Fruit fly (Drosophila melanogaster) whole organism, embryonic: ENCODE measurements around the gene CG3630.
A peak's percentile ranks its signal among the peaks of the same experiment; 100 is the strongest.

Source experiments
- Ada2b ChIP-seq: fragments of 200-800 bp; sonication (Bioruptor generic); IDR thresholded peaks from 2 replicates; pipeline ENCODE4 v1.3.6; 2022; ENCODE audit warnings: missing biosample characterization, missing genetic modification characterization
- CG10147 ChIP-seq: fragments of 200-800 bp; sonication (Bioruptor generic); optimal IDR thresholded peaks from 2 replicates; lab custom pipeline; 2019; ENCODE audit warnings: missing biosample characterization, mild to moderate bottlenecking, missing genetic modification characterization, moderate library complexity
- CG10274 ChIP-seq: fragments of 200-800 bp; sonication (Bioruptor generic); optimal IDR thresholded peaks from 3 replicates; lab custom pipeline; 2017; ENCODE audit warnings: missing biosample characterization, mild to moderate bottlenecking, missing genetic modification characterization
- CG13296 ChIP-seq: fragments of 200-800 bp; sonication (Bioruptor generic); optimal IDR thresholded peaks from 3 replicates; lab custom pipeline; 2018; ENCODE audit warnings: missing biosample characterization, mild to moderate bottlenecking, missing genetic modification characterization
- CG2129 ChIP-seq: fragments of 200-800 bp; sonication (Bioruptor generic); IDR thresholded peaks from 2 replicates; pipeline ENCODE4 v1.3.6; 2022; ENCODE audit warnings: missing biosample characterization, missing genetic modification characterization; ENCODE audit not compliant: partially characterized antibody
- CG31388 ChIP-seq: fragments of 200-800 bp; sonication (Bioruptor generic); optimal IDR thresholded peaks from 2 replicates; lab custom pipeline; 2016; ENCODE audit warnings: missing biosample characterization, missing genetic modification characterization
- CG3163 ChIP-seq: fragments of 200-800 bp; sonication (Bioruptor generic); optimal IDR thresholded peaks from 3 replicates; lab custom pipeline; 2016; ENCODE audit warnings: missing biosample characterization, missing genetic modification characterization
- CG32772 ChIP-seq: fragments of 200-800 bp; sonication (Bioruptor generic); IDR thresholded peaks from 2 replicates; pipeline ENCODE4 v1.3.6; 2022; ENCODE audit warnings: missing biosample characterization, missing genetic modification characterization
- CG3847 ChIP-seq: fragments of 200-800 bp; sonication (Bioruptor generic); IDR thresholded peaks from 2 replicates; pipeline ENCODE4 v1.3.6; 2022; ENCODE audit warnings: missing biosample characterization, missing genetic modification characterization
- CG5180 ChIP-seq: fragments of 200-800 bp; sonication (Bioruptor generic); optimal IDR thresholded peaks from 3 replicates; lab custom pipeline; 2017; ENCODE audit warnings: missing biosample characterization, missing genetic modification characterization, mild to moderate bottlenecking, moderate library complexity, missing genetic modification reagents
- CG6175 ChIP-seq: fragments of 200-800 bp; sonication (Bioruptor generic); IDR thresholded peaks from 3 replicates; pipeline ENCODE4 v1.3.6; 2022; ENCODE audit warnings: missing biosample characterization, missing genetic modification characterization
- CG7963 ChIP-seq: fragments of 200-800 bp; sonication (Bioruptor generic); IDR thresholded peaks from 3 replicates; pipeline ENCODE4 v1.3.6; 2022; ENCODE audit warnings: missing biosample characterization, missing genetic modification characterization; ENCODE audit not compliant: partially characterized antibody
- CG8765 ChIP-seq: fragments of 200-800 bp; sonication (Bioruptor generic); IDR thresholded peaks from 2 replicates; pipeline ENCODE4 v1.3.6; 2022; ENCODE audit warnings: missing biosample characterization, missing genetic modification characterization
- CG9437 ChIP-seq: fragments of 200-800 bp; sonication (Bioruptor generic); optimal IDR thresholded peaks from 2 replicates; lab custom pipeline; 2018; ENCODE audit warnings: missing biosample characterization, mild to moderate bottlenecking, missing genetic modification characterization
- CG9727 ChIP-seq: fragments of 200-800 bp; sonication (Bioruptor generic); optimal IDR thresholded peaks from 3 replicates; lab custom pipeline; 2017; ENCODE audit warnings: missing biosample characterization, mild to moderate bottlenecking, missing genetic modification characterization
- D19B ChIP-seq: fragments of 200-800 bp; sonication (Bioruptor generic); optimal IDR thresholded peaks from 2 replicates; lab custom pipeline; 2017; ENCODE audit warnings: missing biosample characterization, mild to moderate bottlenecking, missing genetic modification characterization
- Drgx ChIP-seq: fragments of 200-800 bp; sonication (Bioruptor generic); IDR thresholded peaks from 2 replicates; pipeline ENCODE4 v1.3.6; 2022; ENCODE audit warnings: missing biosample characterization, missing genetic modification characterization
- GATAe ChIP-seq: fragments of 200-800 bp; sonication (Bioruptor generic); conservative IDR thresholded peaks from 2 replicates; pipeline ENCODE4 v1.3.6; 2022; ENCODE audit warnings: missing biosample characterization, missing genetic modification characterization
- HHEX ChIP-seq: fragments of 200-800 bp; sonication (Bioruptor generic); optimal IDR thresholded peaks from 3 replicates; lab custom pipeline; 2017; ENCODE audit warnings: missing biosample characterization, mild to moderate bottlenecking, missing genetic modification characterization, missing genetic modification reagents
- Hr39 ChIP-seq: fragments of >200 bp; optimal IDR thresholded peaks from 2 replicates; lab custom pipeline; 2017
- MBD-R2 ChIP-seq: fragments of 200-800 bp; sonication (Bioruptor generic); IDR thresholded peaks from 2 replicates; pipeline ENCODE4 v1.3.6; 2022; ENCODE audit warnings: missing biosample characterization, missing genetic modification characterization
- Max ChIP-seq: fragments of 200-800 bp; sonication (Bioruptor generic); optimal IDR thresholded peaks from 2 replicates; lab custom pipeline; 2016; ENCODE audit warnings: missing biosample characterization, mild to moderate bottlenecking, missing genetic modification characterization
- Rfx ChIP-seq: fragments of 200-800 bp; sonication (Bioruptor generic); IDR thresholded peaks from 2 replicates; pipeline ENCODE4 v1.3.6; 2022; ENCODE audit warnings: missing biosample characterization, missing genetic modification characterization
- Sox102F ChIP-seq: fragments of 200-800 bp; sonication (Bioruptor generic); optimal IDR thresholded peaks from 2 replicates; lab custom pipeline; 2018; ENCODE audit warnings: missing biosample characterization, mild to moderate bottlenecking, missing genetic modification characterization, moderate library complexity
- Sry-δ ChIP-seq: fragments of 200-800 bp; sonication (Bioruptor generic); optimal IDR thresholded peaks from 2 replicates; lab custom pipeline; 2016; ENCODE audit warnings: missing biosample characterization, missing genetic modification characterization
- amos ChIP-seq: fragments of 200-800 bp; sonication (Bioruptor generic); IDR thresholded peaks from 2 replicates; pipeline ENCODE4 v1.3.6; 2022; ENCODE audit warnings: missing biosample characterization, missing genetic modification characterization; ENCODE audit not compliant: partially characterized antibody
- bbx ChIP-seq: fragments of 200-800 bp; sonication (Bioruptor generic); IDR thresholded peaks from 2 replicates; pipeline ENCODE4 v1.3.6; 2022; ENCODE audit warnings: missing biosample characterization, missing genetic modification characterization; ENCODE audit not compliant: partially characterized antibody
- bigmax ChIP-seq: fragments of 200-800 bp; sonication (Bioruptor generic); optimal IDR thresholded peaks from 2 replicates; lab custom pipeline; 2018; ENCODE audit warnings: missing biosample characterization, mild to moderate bottlenecking, missing genetic modification characterization
- btn ChIP-seq: fragments of 200-800 bp; sonication (Bioruptor generic); optimal IDR thresholded peaks from 2 replicates; lab custom pipeline; 2016; ENCODE audit warnings: missing biosample characterization, missing genetic modification characterization
- dati ChIP-seq: fragments of 200-800 bp; sonication (Bioruptor generic); IDR thresholded peaks from 2 replicates; pipeline ENCODE4 v1.3.6; 2022; ENCODE audit warnings: missing biosample characterization, missing genetic modification characterization
- ems ChIP-seq: fragments of 200-800 bp; sonication (Bioruptor generic); optimal IDR thresholded peaks from 3 replicates; lab custom pipeline; 2016; ENCODE audit warnings: missing biosample characterization, missing genetic modification characterization
- gce ChIP-seq: fragments of 200-800 bp; sonication (Bioruptor generic); IDR thresholded peaks from 3 replicates; pipeline ENCODE4 v1.3.6; 2022; ENCODE audit warnings: missing biosample characterization, missing genetic modification characterization
- gem ChIP-seq: fragments of 200-800 bp; sonication (Bioruptor generic); optimal IDR thresholded peaks from 2 replicates; lab custom pipeline; 2019; ENCODE audit warnings: missing biosample characterization, mild to moderate bottlenecking, missing genetic modification characterization, moderate library complexity
- gt ChIP-seq: fragments of 200-800 bp; sonication (Bioruptor generic); IDR thresholded peaks from 2 replicates; pipeline ENCODE4 v1.3.6; 2022; ENCODE audit warnings: missing biosample characterization, missing genetic modification characterization
- jigr1 ChIP-seq: fragments of 200-800 bp; sonication (Bioruptor generic); IDR thresholded peaks from 3 replicates; pipeline ENCODE4 v1.3.6; 2022; ENCODE audit warnings: missing biosample characterization, missing genetic modification characterization
- kay ChIP-seq: fragments of 200-800 bp; sonication (Bioruptor generic); optimal IDR thresholded peaks from 2 replicates; lab custom pipeline; 2016; ENCODE audit warnings: missing biosample characterization, missing genetic modification characterization
- mirr ChIP-seq: fragments of 200-800 bp; sonication (Bioruptor generic); optimal IDR thresholded peaks from 3 replicates; lab custom pipeline; 2018; ENCODE audit warnings: missing biosample characterization, mild to moderate bottlenecking, missing genetic modification characterization
- nau ChIP-seq: fragments of 200-800 bp; sonication (Bioruptor generic); optimal IDR thresholded peaks from 3 replicates; lab custom pipeline; 2017; ENCODE audit warnings: missing biosample characterization, mild to moderate bottlenecking, missing genetic modification characterization, missing genetic modification reagents
- nerfin-1 ChIP-seq: fragments of 200-800 bp; sonication (Bioruptor generic); optimal IDR thresholded peaks from 3 replicates; lab custom pipeline; 2019; ENCODE audit warnings: missing biosample characterization, mild to moderate bottlenecking, missing genetic modification characterization, moderate library complexity
- nom ChIP-seq: fragments of 200-800 bp; sonication (Bioruptor generic); optimal IDR thresholded peaks from 2 replicates; lab custom pipeline; 2017; ENCODE audit warnings: missing biosample characterization, missing genetic modification characterization, mild to moderate bottlenecking, moderate library complexity, missing genetic modification reagents
- odd ChIP-seq: fragments of 200-800 bp; sonication (Bioruptor generic); optimal IDR thresholded peaks from 2 replicates; lab custom pipeline; 2017; ENCODE audit warnings: missing biosample characterization, mild to moderate bottlenecking, missing genetic modification characterization
- onecut ChIP-seq: fragments of 200-800 bp; sonication (Bioruptor generic); IDR thresholded peaks from 2 replicates; pipeline ENCODE4 v1.3.6; 2022; ENCODE audit warnings: missing biosample characterization, missing genetic modification characterization
- ro ChIP-seq: fragments of 200-800 bp; sonication (Bioruptor generic); IDR thresholded peaks from 2 replicates; pipeline ENCODE4 v1.3.6; 2022; ENCODE audit warnings: missing biosample characterization, missing genetic modification characterization
- scrt ChIP-seq: fragments of 200-800 bp; sonication (Bioruptor generic); optimal IDR thresholded peaks from 2 replicates; lab custom pipeline; 2018; ENCODE audit warnings: missing biosample characterization, mild to moderate bottlenecking, missing genetic modification characterization, moderate library complexity
- sens ChIP-seq: fragments of 200-800 bp; sonication (Bioruptor generic); peaks from one replicate; lab custom pipeline; 2016; ENCODE audit warnings: missing biosample characterization, missing genetic modification characterization
- sim ChIP-seq: fragments of 200-800 bp; sonication (Bioruptor generic); IDR thresholded peaks from 2 replicates; pipeline ENCODE4 v1.3.6; 2022; ENCODE audit warnings: missing biosample characterization, missing genetic modification characterization
- tna ChIP-seq: fragments of 200-800 bp; sonication (Bioruptor generic); IDR thresholded peaks from 2 replicates; pipeline ENCODE4 v1.3.6; 2022; ENCODE audit warnings: missing biosample characterization, missing genetic modification characterization; ENCODE audit not compliant: partially characterized antibody
- toy ChIP-seq: fragments of 200-800 bp; sonication (Bioruptor generic); IDR thresholded peaks from 2 replicates; pipeline ENCODE4 v1.3.6; 2022; ENCODE audit warnings: missing biosample characterization, missing genetic modification characterization
- ttk ChIP-seq: fragments of 200-800 bp; sonication (Bioruptor generic); IDR thresholded peaks from 2 replicates; pipeline ENCODE4 v2.1.2; 2022; ENCODE audit warnings: missing biosample characterization, missing genetic modification characterization
- twi ChIP-seq: fragments of 200-800 bp; optimal IDR thresholded peaks from 2 replicates; lab custom pipeline; 2019; ENCODE audit warnings: missing biosample characterization, mild to moderate bottlenecking, missing genetic modification characterization, moderate library complexity

CG3630 gene

DNA sequence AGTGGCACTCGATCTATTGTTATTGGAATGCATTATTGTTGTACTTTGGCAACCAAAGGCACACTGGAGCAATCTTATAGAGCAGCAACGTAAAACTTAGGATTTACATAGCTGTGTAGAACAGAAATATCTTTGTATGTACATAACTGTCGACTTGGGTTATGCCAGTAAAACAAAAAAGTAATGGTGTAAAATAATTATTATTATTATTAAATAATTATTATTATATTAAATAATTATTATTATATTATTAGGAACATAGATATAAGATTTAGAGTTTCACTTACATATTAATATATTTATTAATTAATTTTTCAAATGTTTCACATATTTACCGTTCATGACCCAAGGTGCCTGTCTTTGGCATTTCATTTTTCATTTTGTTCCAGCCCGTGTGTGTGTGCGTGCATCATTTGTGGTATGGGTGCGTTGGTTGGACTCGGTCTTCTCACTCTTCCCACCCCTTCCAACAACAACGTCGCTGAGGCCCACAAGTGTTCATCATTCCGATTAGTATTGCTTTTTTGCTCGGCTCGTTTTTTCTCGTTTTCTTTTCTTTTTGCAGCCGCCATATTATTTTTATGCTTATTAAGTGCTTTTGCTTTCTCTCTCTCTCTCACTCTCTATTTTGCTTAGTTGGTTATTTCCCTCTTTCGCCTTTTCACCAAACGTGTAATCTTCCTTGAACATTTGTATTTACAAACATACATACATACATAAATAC, 37.9 kb upstream of the CG3630 start (continued):
- no peak for TF ChIP-seq amos (GFP tag; lab: Robert Waterston, UW)
- TF ChIP-seq dati (GFP tag; lab: Robert Waterston, UW), result peak; percentile 60
- peak; percentile 90 for TF ChIP-seq CG31388 (GFP tag; lab: Kevin White, UChicago)
- peak; percentile 90 for TF ChIP-seq nom (GFP tag; lab: Kevin White, UChicago)
- peak; percentile 88 for TF ChIP-seq CG5180 (GFP tag; lab: Kevin White, UChicago)
- TF ChIP-seq kay (GFP tag; lab: Kevin White, UChicago), result peak; percentile 73
- peak; percentile 83 for TF ChIP-seq gt
- peak; percentile 55 for TF ChIP-seq ttk (GFP tag; lab: Robert Waterston, UW)
- peak; percentile 93 for TF ChIP-seq CG3847 (GFP tag; lab: Robert Waterston, UW)
- peak; percentile 81; the same call in 2 of the 3 replicates for TF ChIP-seq CG6175 (GFP tag; lab: Robert Waterston, UW)
- peak; percentile 75 for TF ChIP-seq onecut
- TF ChIP-seq Sry-δ (GFP tag; lab: Kevin White, UChicago), result no peak
- TF ChIP-seq nau (GFP tag; lab: Kevin White, UChicago), result peak; percentile 69
- TF ChIP-seq bigmax (GFP tag; lab: Kevin White, UChicago), result peak; percentile 41
- peak; percentile 89 for TF ChIP-seq Ada2b (GFP tag; lab: Robert Waterston, UW)
- TF ChIP-seq CG32772 (GFP tag; lab: Robert Waterston, UW), result peak; percentile 90
- peak; percentile 91 for TF ChIP-seq D19B (GFP tag; lab: Kevin White, UChicago)
- peak; percentile 99 for TF ChIP-seq gem (tag; lab: Kevin White, UChicago)
- TF ChIP-seq ro (GFP tag; lab: Robert Waterston, UW), result peak; percentile 90
- TF ChIP-seq scrt (GFP tag; lab: Kevin White, UChicago), result peak; percentile 94
- TF ChIP-seq toy (GFP tag; lab: Robert Waterston, UW), result peak; percentile 75
- no peak for TF ChIP-seq CG3163 (GFP tag; lab: Kevin White, UChicago)
- peak; percentile 85 for TF ChIP-seq Max
- peak; percentile 96 for TF ChIP-seq nerfin-1
- no peak for TF ChIP-seq tna
- no peak for TF ChIP-seq CG2129 (GFP tag; lab: Robert Waterston, UW)
- 0 out of 2 replicates have a peak, but pooled peaks have one; percentile 13 for TF ChIP-seq GATAe (GFP tag; lab: Robert Waterston, UW)
- TF ChIP-seq Rfx (GFP tag; lab: Robert Waterston, UW), result peak; percentile 91
- TF ChIP-seq CG10274 (GFP tag; lab: Kevin White, UChicago), result peak; percentile 82
- peak; percentile 97 for TF ChIP-seq Sox102F (GFP tag; lab: Kevin White, UChicago)
- TF ChIP-seq ems, result peak; percentile 84
- peak; percentile 68 for TF ChIP-seq MBD-R2
- TF ChIP-seq HHEX (GFP tag; lab: Kevin White, UChicago), result peak; percentile 97
- TF ChIP-seq jigr1, result peak; percentile 88; the same call in 2 of the 3 replicates
- peak; percentile 64 for TF ChIP-seq btn
- TF ChIP-seq CG8765 (GFP tag; lab: Robert Waterston, UW), result peak; percentile 85
- TF ChIP-seq mirr (GFP tag; lab: Kevin White, UChicago), result peak; percentile 50
- TF ChIP-seq gce (GFP tag; lab: Robert Waterston, UW), result peak; percentile 66; the same call in 1 of the 3 replicates
- TF ChIP-seq CG9437 (GFP tag; lab: Kevin White, UChicago), result peak; percentile 96
- peak; percentile 94 for TF ChIP-seq sens
- TF ChIP-seq sim, result no peak; the same call in 1 of the 2 replicates
- peak; percentile 98 for TF ChIP-seq CG10147 (GFP tag; lab: Kevin White, UChicago)
- TF ChIP-seq bbx (GFP tag; lab: Robert Waterston, UW), result no peak
- TF ChIP-seq CG7963, result no peak
- TF ChIP-seq CG9727 (GFP tag; lab: Kevin White, UChicago), result peak; percentile 99
- TF ChIP-seq twi (tag; lab: Kevin White, UChicago), result peak; percentile 88
- TF ChIP-seq Drgx, result peak; percentile 78
- TF ChIP-seq odd (GFP tag; lab: Kevin White, UChicago), result peak; percentile 98
- no peak for TF ChIP-seq Hr39 (lab: Kevin White, UChicago)
- peak; percentile 98 for TF ChIP-seq CG13296 (GFP tag; lab: Kevin White, UChicago)
